Worm (Caenorhabditis elegans): Measurements from ENCODE around the gene unc-30.

unc-30 gene

DNA sequence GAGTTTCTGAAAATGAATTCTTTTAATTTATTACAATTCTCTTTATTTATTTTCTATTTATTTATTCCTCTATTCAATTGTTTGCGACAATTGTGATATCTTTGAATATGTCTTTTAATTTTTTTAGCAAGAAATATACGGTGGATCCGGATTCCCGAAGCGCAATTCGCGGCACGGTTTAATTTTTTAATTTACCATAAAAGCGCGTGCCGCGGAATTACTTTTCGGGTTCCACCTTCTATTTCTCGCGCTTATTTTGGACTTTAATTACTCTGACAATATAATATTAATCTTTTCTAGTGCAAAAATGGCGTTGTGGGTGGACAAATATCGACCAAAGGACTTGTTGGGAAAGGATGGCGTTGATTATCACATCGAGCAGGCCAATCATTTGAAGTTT, 23.3 kb upstream of the unc-30 start, which contains the start of gene rfc-3 (continued):
- no peak for TF ChIP-seq nhr-120 (GFP tag; IDR thresholded peaks at IDR 0.05)
- no peak for TF ChIP-seq Y56A3A.18 (GFP tag; IDR thresholded peaks at IDR 0.05)
- no peak for TF ChIP-seq attf-6 (GFP tag; IDR thresholded peaks at IDR 0.05)
- no peak for TF ChIP-seq ztf-26 (tag; optimal IDR thresholded peaks at IDR 0.05)
- TF ChIP-seq madf-8 (GFP tag; conservative IDR thresholded peaks at IDR 0.05), result no peak; the same call in 1 of the 2 replicates
- no peak for TF ChIP-seq F57A8.1 (GFP tag; optimal IDR thresholded peaks at IDR 0.05)
- no peak for TF ChIP-seq nfya-1 (tag; optimal IDR thresholded peaks at IDR 0.05; ENCODE audit: borderline replicate concordance, insufficient read depth)
- peak; percentile 8; the same call in 1 of the 2 replicates for TF ChIP-seq F33H1.4 (GFP tag; IDR thresholded peaks at IDR 0.05)
- TF ChIP-seq snpc-1.3 (tag; optimal IDR thresholded peaks at IDR 0.05; ENCODE audit: insufficient read depth), result no peak
- no peak for TF ChIP-seq rpc-1 (optimal IDR thresholded peaks at IDR 0.05)
- TF ChIP-seq rpc-1 (tag; optimal IDR thresholded peaks at IDR 0.05), result no peak
- no peak for TF ChIP-seq D2030.7 (GFP tag; IDR thresholded peaks at IDR 0.05)
- peak; percentile 49; the same call in 1 of the 2 replicates for TF ChIP-seq ekl-4 (GFP tag; IDR thresholded peaks at IDR 0.05)
- TF ChIP-seq sea-2 (GFP tag; IDR thresholded peaks at IDR 0.05), result no peak

DNA sequence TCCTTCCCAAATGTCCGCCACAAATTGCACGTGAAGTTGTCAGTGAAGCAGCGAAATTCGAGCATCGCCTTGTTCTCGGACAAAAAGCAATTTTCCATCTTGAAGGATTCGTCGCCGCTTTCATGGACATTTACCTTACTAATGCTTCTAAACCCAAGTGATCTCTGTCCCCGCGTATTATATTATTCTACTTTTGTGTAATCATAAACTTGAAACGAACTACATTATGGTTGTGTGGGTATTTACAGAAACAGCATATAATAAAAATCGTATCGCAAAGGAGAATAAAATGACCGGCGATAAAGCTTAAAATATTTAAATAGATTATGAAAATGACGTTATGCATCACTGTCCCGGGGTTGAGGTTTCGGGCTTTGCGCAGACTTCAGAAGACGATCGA, 22.0 kb upstream of the unc-30 start:
- TF ChIP-seq snpc-1.1 (tag; optimal IDR thresholded peaks at IDR 0.05; ENCODE audit: insufficient read depth), result no peak
- no peak for TF ChIP-seq dpff-1 (tag; optimal IDR thresholded peaks at IDR 0.05)
- peak; percentile 4 for TF ChIP-seq nhr-90 (tag; optimal IDR thresholded peaks at IDR 0.05)
- no peak for TF ChIP-seq pbrm-1 (GFP tag; IDR thresholded peaks at IDR 0.05)
- no peak for TF ChIP-seq rpc-1 (optimal IDR thresholded peaks at IDR 0.05)
- TF ChIP-seq rpc-1 (tag; optimal IDR thresholded peaks at IDR 0.05), result no peak
- TF ChIP-seq atf-7 (tag; optimal IDR thresholded peaks at IDR 0.05), result no peak
- TF ChIP-seq F57A8.1 (GFP tag; optimal IDR thresholded peaks at IDR 0.05), result no peak
- TF ChIP-seq K11D2.4 (GFP tag; IDR thresholded peaks at IDR 0.05), result no peak
- no peak for TF ChIP-seq ets-4 (GFP tag; optimal IDR thresholded peaks at IDR 0.05)
- TF ChIP-seq hsf-1 (GFP tag; IDR thresholded peaks at IDR 0.05), result peak; percentile 66; the same call in 1 of the 2 replicates
- TF ChIP-seq madf-10 (tag; optimal IDR thresholded peaks at IDR 0.05), result no peak
- TF ChIP-seq F55B11.4 (tag; optimal IDR thresholded peaks at IDR 0.05; ENCODE audit: borderline replicate concordance, insufficient read depth), result no peak
- no peak for TF ChIP-seq unc-130 (GFP tag; optimal IDR thresholded peaks at IDR 0.05)
- TF ChIP-seq let-607 (tag; optimal IDR thresholded peaks at IDR 0.05), result no peak
- peak; percentile 68; the same call in 1 of the 2 replicates for TF ChIP-seq lin-26 (GFP tag; IDR thresholded peaks at IDR 0.05)
- no peak for TF ChIP-seq F23B12.7 (tag; optimal IDR thresholded peaks at IDR 0.05; ENCODE audit: insufficient read depth)
- no peak for TF ChIP-seq nhr-179 (tag; optimal IDR thresholded peaks at IDR 0.05)
- TF ChIP-seq C06A6.2 (GFP tag; conservative IDR thresholded peaks at IDR 0.05), result no peak
- no peak for TF ChIP-seq ztf-6 (GFP tag; IDR thresholded peaks at IDR 0.05)
- TF ChIP-seq hlh-12 (tag; optimal IDR thresholded peaks at IDR 0.05), result no peak
- no peak for TF ChIP-seq hmg-20 (GFP tag; IDR thresholded peaks at IDR 0.05)
- TF ChIP-seq sdz-38 (tag; optimal IDR thresholded peaks at IDR 0.05), result no peak
- peak; percentile 48 for TF ChIP-seq athp-1 (tag; optimal IDR thresholded peaks at IDR 0.05)
- no peak for TF ChIP-seq cebp-2 (GFP tag; IDR thresholded peaks at IDR 0.05)
- no peak for TF ChIP-seq cebp-1 (GFP tag; IDR thresholded peaks at IDR 0.05)
- peak; percentile 34 for TF ChIP-seq cebp-1 (tag; optimal IDR thresholded peaks at IDR 0.05)
- 0 out of 2 replicates have a peak, but pooled peaks have one; percentile 17 for TF ChIP-seq F39B2.1 (GFP tag; IDR thresholded peaks at IDR 0.05)
- TF ChIP-seq Y56A3A.18 (GFP tag; IDR thresholded peaks at IDR 0.05), result no peak
- TF ChIP-seq sptf-2 (GFP tag; optimal IDR thresholded peaks at IDR 0.05), result no peak
- peak; percentile 39 for TF ChIP-seq mxl-1 (tag; optimal IDR thresholded peaks at IDR 0.05)
- 0 out of 2 replicates have a peak, but pooled peaks have one; percentile 13 for TF ChIP-seq Y95B8A.8 (GFP tag; IDR thresholded peaks at IDR 0.05)
- TF ChIP-seq snpc-1.3 (tag; optimal IDR thresholded peaks at IDR 0.05; ENCODE audit: insufficient read depth), result peak; percentile 18
- TF ChIP-seq madf-6 (GFP tag; IDR thresholded peaks at IDR 0.05), result peak; percentile 58
- peak; percentile 35; the same call in 1 of the 2 replicates for TF ChIP-seq attf-3 (GFP tag; conservative IDR thresholded peaks at IDR 0.05)
- no peak for TF ChIP-seq somi-1 (GFP tag; optimal IDR thresholded peaks at IDR 0.05)
- peak; percentile 34 for TF ChIP-seq snpc-3.4 (tag; optimal IDR thresholded peaks at IDR 0.05)
- peak; percentile 41 for TF ChIP-seq hmg-1.2 (GFP tag; IDR thresholded peaks at IDR 0.05)

Measured in whole organism, young adult.